Worm (Caenorhabditis elegans): ENCODE data around the gene F35C11.3.

F35C11.3 gene

ce11 chrII:8222309-8223065, 24.1 kb upstream of the F35C11.3 start, which contains the start of gene dab-1:
dab-1 (plus strand) TSS chrII:8222386.
- TF ChIP-seq C08G9.2 (tag; optimal IDR thresholded peaks at IDR 0.05) (no peak), lin-11 (tag; optimal IDR thresholded peaks at IDR 0.05) (no peak), ceh-19 (GFP tag; optimal IDR thresholded peaks at IDR 0.05) (peak; percentile 37), elt-2 (tag; optimal IDR thresholded peaks at IDR 0.05) (peak; percentile 3), pag-3 (tag; optimal IDR thresholded peaks at IDR 0.05; ENCODE audit: borderline replicate concordance) (no peak), Y22D7AL.16 (tag; optimal IDR thresholded peaks at IDR 0.05) (no peak), ceh-34 (tag; optimal IDR thresholded peaks at IDR 0.05) (no peak), unc-55 (GFP tag; optimal IDR thresholded peaks at IDR 0.05) (peak; percentile 30), ceh-31 (tag; optimal IDR thresholded peaks at IDR 0.05) (peak; percentile 6), ceh-22 (tag; optimal IDR thresholded peaks at IDR 0.05) (no peak), ceh-18 (tag; optimal IDR thresholded peaks at IDR 0.05) (no peak), hlh-30 (tag; optimal IDR thresholded peaks at IDR 0.05; ENCODE audit: insufficient read depth) (peak; percentile 49), madf-2 (tag; optimal IDR thresholded peaks at IDR 0.05) (no peak), nfya-1 (tag; optimal IDR thresholded peaks at IDR 0.05) (peak; percentile 32), unc-42 (tag; optimal IDR thresholded peaks at IDR 0.05) (no peak)

- TF ChIP-seq ceh-31 (tag; optimal IDR thresholded peaks at IDR 0.05) (peak; percentile 59), pax-1 (tag; optimal IDR thresholded peaks at IDR 0.05) (peak; percentile 87), hlh-6 (tag; optimal IDR thresholded peaks at IDR 0.05) (no peak), sox-2 (GFP tag; IDR thresholded peaks at IDR 0.05) (peak; percentile 32; the same call in 1 of the 2 replicates)
These were observed 23.2 kb upstream of the F35C11.3 start for ce11 chrII:8223422-8223821.

- TF ChIP-seq ceh-30 (tag; optimal IDR thresholded peaks at IDR 0.05) (no peak), fkh-10 (GFP tag; optimal IDR thresholded peaks at IDR 0.05) (no peak), Y22D7AL.16 (tag; optimal IDR thresholded peaks at IDR 0.05) (no peak), K09A11.1 (tag; optimal IDR thresholded peaks at IDR 0.05; ENCODE audit: insufficient read depth) (no peak), fkh-6 (tag; optimal IDR thresholded peaks at IDR 0.05) (no peak)
These were observed 22.6 kb upstream of the F35C11.3 start for ce11 chrII:8223945-8224344.

- TF ChIP-seq ahr-1 (tag; optimal IDR thresholded peaks at IDR 0.05) (no peak), ceh-18 (tag; optimal IDR thresholded peaks at IDR 0.05) (no peak), odd-2 (tag; optimal IDR thresholded peaks at IDR 0.05) (no peak), syd-9 (tag; optimal IDR thresholded peaks at IDR 0.05) (no peak)
These were observed 22.0 kb upstream of the F35C11.3 start for ce11 chrII:8224623-8225022.

ce11 chrII:8225347-8225746, 21.2 kb upstream of the F35C11.3 start:
- TF ChIP-seq gmeb-2 (tag; optimal IDR thresholded peaks at IDR 0.05) (no peak), eyg-1 (tag; optimal IDR thresholded peaks at IDR 0.05) (no peak), ceh-18 (tag; optimal IDR thresholded peaks at IDR 0.05) (no peak), hlh-15 (tag; optimal IDR thresholded peaks at IDR 0.05) (no peak), zip-5 (tag; optimal IDR thresholded peaks at IDR 0.05) (no peak), unc-42 (tag; optimal IDR thresholded peaks at IDR 0.05) (no peak), ceh-6 (GFP tag; optimal IDR thresholded peaks at IDR 0.05) (no peak), ceh-19 (GFP tag; optimal IDR thresholded peaks at IDR 0.05) (no peak), ceh-14 (tag; optimal IDR thresholded peaks at IDR 0.05) (no peak), nfya-1 (tag; optimal IDR thresholded peaks at IDR 0.05) (no peak), ztf-16 (tag; optimal IDR thresholded peaks at IDR 0.05) (no peak), unc-55 (GFP tag; optimal IDR thresholded peaks at IDR 0.05) (no peak), ceh-34 (tag; optimal IDR thresholded peaks at IDR 0.05) (no peak), F13H6.1 (tag; optimal IDR thresholded peaks at IDR 0.05) (no peak), elt-4 (tag; optimal IDR thresholded peaks at IDR 0.05) (no peak), ceh-22 (tag; optimal IDR thresholded peaks at IDR 0.05) (no peak), ets-4 (tag; optimal IDR thresholded peaks at IDR 0.05) (no peak), che-1 (tag; optimal IDR thresholded peaks at IDR 0.05) (no peak), ahr-1 (tag; optimal IDR thresholded peaks at IDR 0.05) (no peak)

Measured in whole organism, late embryonic.